Worm (Caenorhabditis elegans) whole organism, late embryonic: ENCODE results near the gene Y48E1C.4.
A peak's percentile ranks its signal among the peaks of the same experiment; 100 is the strongest.

ENCODE experiments used
- K02D7.2 ChIP-seq: sonication (generic microtip); optimal IDR thresholded peaks from 2 replicates; lab custom pipeline; 2017; ENCODE audit warnings: mild to moderate bottlenecking, missing genetic modification characterization, missing compliant biosample characterization
- Y22D7AL.16 ChIP-seq: sonication (generic microtip); optimal IDR thresholded peaks from 2 replicates; lab custom pipeline; 2016; ENCODE audit warnings: missing genetic modification characterization, missing compliant biosample characterization
- ceh-18 ChIP-seq: sonication (generic microtip); optimal IDR thresholded peaks from 2 replicates; lab custom pipeline; 2016; ENCODE audit warnings: missing genetic modification characterization, missing compliant biosample characterization
- ceh-19 ChIP-seq: fragments of 200-800 bp; sonication (Bioruptor generic); optimal IDR thresholded peaks from 2 replicates; lab custom pipeline; 2018; ENCODE audit warnings: mild to moderate bottlenecking, missing genetic modification characterization, missing compliant biosample characterization
- ceh-2 ChIP-seq: sonication (generic microtip); optimal IDR thresholded peaks from 2 replicates; lab custom pipeline; 2016; ENCODE audit warnings: missing genotype, missing genetic modification characterization, missing compliant biosample characterization
- ceh-22 ChIP-seq: sonication (generic microtip); optimal IDR thresholded peaks from 2 replicates; lab custom pipeline; 2017; ENCODE audit warnings: missing biosample characterization, missing genetic modification characterization
- ceh-30 ChIP-seq: fragments of 150-350 bp; optimal IDR thresholded peaks from 2 replicates; lab custom pipeline; 2014; ENCODE audit warnings: missing biosample characterization, missing genetic modification characterization
- ceh-31 ChIP-seq: sonication (generic microtip); optimal IDR thresholded peaks from 2 replicates; lab custom pipeline; 2016; ENCODE audit warnings: missing genetic modification characterization, missing compliant biosample characterization
- ceh-34 ChIP-seq: sonication (generic microtip); optimal IDR thresholded peaks from 2 replicates; lab custom pipeline; 2016; ENCODE audit warnings: mild to moderate bottlenecking, missing genetic modification characterization, missing compliant biosample characterization
- ceh-48 ChIP-seq: sonication (generic microtip); optimal IDR thresholded peaks from 2 replicates; lab custom pipeline; 2016; ENCODE audit warnings: missing genetic modification characterization, inconsistent platforms, missing compliant biosample characterization
- dmd-4 ChIP-seq: sonication (generic microtip); optimal IDR thresholded peaks from 2 replicates; lab custom pipeline; 2016; ENCODE audit warnings: borderline replicate concordance, missing genetic modification characterization, missing compliant biosample characterization
- elt-2 ChIP-seq: sonication (generic microtip); optimal IDR thresholded peaks from 2 replicates; lab custom pipeline; 2016; ENCODE audit warnings: missing genetic modification reagents, missing genetic modification characterization, missing compliant biosample characterization
- elt-4 ChIP-seq: sonication (generic microtip); optimal IDR thresholded peaks from 2 replicates; lab custom pipeline; 2016; ENCODE audit warnings: missing genetic modification characterization, missing compliant biosample characterization
- ets-4 ChIP-seq: sonication (generic microtip); optimal IDR thresholded peaks from 2 replicates; lab custom pipeline; 2016; ENCODE audit warnings: missing genetic modification characterization, missing compliant biosample characterization
- eyg-1 ChIP-seq: sonication (generic microtip); optimal IDR thresholded peaks from 2 replicates; lab custom pipeline; 2016; ENCODE audit warnings: missing genotype, missing genetic modification characterization, missing compliant biosample characterization
- fax-1 ChIP-seq: sonication (generic microtip); optimal IDR thresholded peaks from 2 replicates; lab custom pipeline; 2016; ENCODE audit warnings: missing genotype, missing genetic modification characterization, missing compliant biosample characterization
- fkh-10 ChIP-seq: fragments of 150-350 bp; optimal IDR thresholded peaks from 2 replicates; lab custom pipeline; 2014; ENCODE audit warnings: missing biosample characterization, missing genetic modification reagents, missing genetic modification characterization
- gmeb-2 ChIP-seq: sonication (generic microtip); optimal IDR thresholded peaks from 2 replicates; lab custom pipeline; 2016; ENCODE audit warnings: missing genetic modification characterization, inconsistent platforms, missing compliant biosample characterization
- hlh-8 ChIP-seq: sonication (generic microtip); optimal IDR thresholded peaks from 2 replicates; lab custom pipeline; 2016; ENCODE audit warnings: missing genotype, missing genetic modification characterization, missing compliant biosample characterization
- lin-11 ChIP-seq: fragments of 200-800 bp; sonication (Bioruptor generic); optimal IDR thresholded peaks from 2 replicates; lab custom pipeline; 2018; ENCODE audit warnings: mild to moderate bottlenecking, missing genetic modification characterization, missing compliant biosample characterization
- madf-2 ChIP-seq: sonication (generic microtip); optimal IDR thresholded peaks from 2 replicates; lab custom pipeline; 2017; ENCODE audit warnings: missing genetic modification characterization, missing compliant biosample characterization
- mec-3 ChIP-seq: sonication (generic microtip); optimal IDR thresholded peaks from 2 replicates; lab custom pipeline; 2016; ENCODE audit warnings: borderline replicate concordance, missing genetic modification characterization, missing compliant biosample characterization
- nfya-1 ChIP-seq: sonication (generic microtip); optimal IDR thresholded peaks from 2 replicates; lab custom pipeline; 2017; ENCODE audit warnings: missing genetic modification characterization, mild to moderate bottlenecking, missing compliant biosample characterization, antibody characterized with exemption, moderate library complexity
- nhr-11 ChIP-seq: fragments of 150-350 bp; optimal IDR thresholded peaks from 2 replicates; lab custom pipeline; 2014; ENCODE audit warnings: missing biosample characterization, missing genetic modification characterization
- nhr-232 ChIP-seq: sonication (generic microtip); optimal IDR thresholded peaks from 2 replicates; lab custom pipeline; 2016; ENCODE audit warnings: missing genetic modification characterization, missing compliant biosample characterization
- npax-4 ChIP-seq: sonication (generic microtip); optimal IDR thresholded peaks from 2 replicates; lab custom pipeline; 2016; ENCODE audit warnings: missing genetic modification characterization, missing compliant biosample characterization
- odd-2 ChIP-seq: sonication (generic microtip); optimal IDR thresholded peaks from 2 replicates; lab custom pipeline; 2017; ENCODE audit warnings: antibody characterized with exemption, mild to moderate bottlenecking, missing genetic modification characterization, missing compliant biosample characterization
- pag-3 ChIP-seq: sonication (generic microtip); optimal IDR thresholded peaks from 2 replicates; lab custom pipeline; 2016; ENCODE audit warnings: missing compliant biosample characterization, missing genetic modification characterization, borderline replicate concordance
- pax-1 ChIP-seq: fragments of 150-350 bp; optimal IDR thresholded peaks from 2 replicates; lab custom pipeline; 2014; ENCODE audit warnings: missing biosample characterization, missing genetic modification characterization
- pha-4 ChIP-seq: fragments of 150-350 bp; optimal IDR thresholded peaks from 2 replicates; lab custom pipeline; 2018; ENCODE audit warnings: missing biosample characterization, missing genetic modification reagents, missing genetic modification characterization
- pros-1 ChIP-seq: fragments of 150-350 bp; optimal IDR thresholded peaks from 2 replicates; lab custom pipeline; 2014; ENCODE audit warnings: missing biosample characterization, missing genetic modification reagents, missing genetic modification characterization
- rnt-1 ChIP-seq: sonication (generic microtip); optimal IDR thresholded peaks from 2 replicates; lab custom pipeline; 2016; ENCODE audit warnings: missing genetic modification characterization, missing compliant biosample characterization
- sdc-2 ChIP-seq: sonication (generic microtip); optimal IDR thresholded peaks from 2 replicates; lab custom pipeline; 2016; ENCODE audit warnings: missing genotype, missing genetic modification characterization, missing compliant biosample characterization
- sox-2 ChIP-seq: fragments of 200-800 bp; sonication (Bioruptor generic); IDR thresholded peaks from 2 replicates; pipeline ENCODE4 v1.3.6; 2022; ENCODE audit warnings: missing genetic modification reagents, missing genetic modification characterization, missing compliant biosample characterization
- sox-4 ChIP-seq: sonication (generic microtip); optimal IDR thresholded peaks from 2 replicates; lab custom pipeline; 2017; ENCODE audit warnings: mild to moderate bottlenecking, missing genetic modification characterization, inconsistent platforms, missing compliant biosample characterization
- ttx-3 ChIP-seq: sonication (generic microtip); optimal IDR thresholded peaks from 2 replicates; lab custom pipeline; 2016; ENCODE audit warnings: missing genetic modification reagents, missing genetic modification characterization, missing compliant biosample characterization
- unc-55 ChIP-seq: sonication (generic microtip); optimal IDR thresholded peaks from 2 replicates; lab custom pipeline; 2017; ENCODE audit warnings: missing biosample characterization, missing genetic modification reagents, missing genetic modification characterization
- unc-86 ChIP-seq: sonication (generic microtip); optimal IDR thresholded peaks from 2 replicates; lab custom pipeline; 2016; ENCODE audit warnings: missing genetic modification characterization, missing compliant biosample characterization
- zip-5 ChIP-seq: sonication (generic microtip); optimal IDR thresholded peaks from 2 replicates; lab custom pipeline; 2016; ENCODE audit warnings: missing genetic modification characterization, missing compliant biosample characterization
- ztf-16 ChIP-seq: sonication (generic microtip); optimal IDR thresholded peaks from 2 replicates; lab custom pipeline; 2017; ENCODE audit warnings: missing genetic modification characterization, missing compliant biosample characterization

Gene Y48E1C.4

DNA sequence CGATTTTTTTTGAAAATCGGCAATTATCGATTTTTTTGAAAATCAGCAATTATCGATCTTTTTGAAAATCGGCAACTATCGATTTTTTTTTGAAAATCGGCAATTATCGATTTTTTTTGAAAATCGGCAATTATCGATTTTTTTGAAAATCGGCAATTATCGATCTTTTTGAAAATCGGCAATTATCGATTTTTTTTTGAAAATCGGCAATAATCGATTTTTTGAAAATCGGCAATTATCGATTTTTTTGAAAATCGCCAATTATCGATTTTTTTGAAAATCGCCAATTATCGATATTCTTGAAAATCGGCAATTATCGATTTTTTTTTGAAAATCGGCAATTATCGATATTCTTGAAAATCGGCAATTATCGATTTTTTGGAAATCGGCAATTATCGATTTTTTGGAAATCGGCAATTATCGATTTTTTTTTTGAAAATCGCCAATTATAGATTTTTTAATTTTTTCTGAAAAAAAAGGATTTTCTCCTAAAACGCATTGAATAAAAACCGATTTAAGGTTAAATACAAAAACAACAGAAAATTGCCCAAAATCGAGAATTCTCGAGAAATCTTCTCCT, 19.1 kb downstream of the Y48E1C.4 start:
- TF ChIP-seq ceh-48 (tag; lab: Kevin White, UChicago) = peak; percentile 90
- TF ChIP-seq dmd-4 (tag; lab: Kevin White, UChicago) = no peak
- no peak for TF ChIP-seq elt-4 (tag; lab: Kevin White, UChicago)
- no peak for TF ChIP-seq nhr-11

DNA sequence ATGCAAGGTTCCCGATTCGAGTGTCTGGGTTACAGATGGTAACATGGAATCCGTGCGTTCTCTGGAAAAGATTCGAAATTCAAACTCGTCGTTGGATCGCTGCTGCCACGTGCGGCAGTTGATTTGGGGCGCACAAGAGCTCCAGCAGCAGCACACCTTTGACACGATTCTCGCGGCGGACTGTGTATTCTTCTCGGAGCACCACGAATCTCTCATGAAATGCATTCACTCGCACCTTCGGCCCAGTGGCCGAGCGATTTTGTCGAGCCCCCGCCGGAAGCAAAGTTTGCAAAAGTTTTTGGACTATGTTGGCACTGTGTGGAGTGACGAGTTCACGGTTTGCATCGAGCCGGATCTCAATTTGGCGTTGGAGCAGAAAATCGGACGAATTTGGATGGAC, 20.1 kb downstream of the Y48E1C.4 start:
- TF ChIP-seq lin-11 (tag; lab: Kevin White, UChicago) (no peak), ets-4 (tag; lab: Kevin White, UChicago) (no peak), gmeb-2 (tag; lab: Kevin White, UChicago) (no peak), fkh-10 (no peak), mec-3 (tag; lab: Kevin White, UChicago) (no peak), Y22D7AL.16 (no peak), ceh-22 (tag; lab: Kevin White, UChicago) (no peak), ztf-16 (tag; lab: Kevin White, UChicago) (no peak), nhr-232 (no peak), pros-1 (no peak), fax-1 (tag; lab: Kevin White, UChicago) (no peak), ceh-19 (GFP tag; lab: Kevin White, UChicago) (no peak), ceh-31 (tag; lab: Kevin White, UChicago) (no peak)

DNA sequence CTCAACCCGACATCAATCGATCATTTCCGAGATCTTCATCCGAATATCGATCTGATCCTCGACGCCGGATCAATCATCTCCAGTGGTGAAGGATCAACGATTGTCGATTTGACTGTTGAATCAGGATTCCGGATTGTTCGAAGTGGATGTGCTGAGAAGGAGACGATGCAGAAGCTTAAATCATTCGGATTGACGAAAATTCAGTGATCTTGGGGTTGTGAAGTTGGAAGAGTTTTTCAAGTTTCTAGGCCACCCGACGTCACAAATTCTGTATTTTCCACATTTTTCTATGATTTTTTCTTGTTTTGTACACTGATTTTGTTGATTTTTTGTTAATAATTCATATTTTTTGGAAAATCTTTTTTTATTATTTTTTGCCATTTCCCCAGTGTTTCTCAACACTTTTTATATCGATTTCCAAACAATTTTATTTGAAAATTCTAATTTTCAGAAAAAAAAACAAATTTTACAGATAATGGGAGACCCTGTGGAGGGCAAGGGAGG, 22.0 kb downstream of the Y48E1C.4 start, which contains the start of gene Y48E1C.1:
Gene Y48E1C.1, plus strand, starts transcription at position 454 of the 504 bp plus-strand sequence.
- TF ChIP-seq ceh-2 (no peak), ceh-18 (no peak), gmeb-2 (tag; lab: Kevin White, UChicago) (no peak), ttx-3 (tag; lab: Kevin White, UChicago) (no peak), sdc-2 (tag; lab: Kevin White, UChicago) (no peak), ceh-31 (tag; lab: Kevin White, UChicago) (no peak), pag-3 (tag; lab: Kevin White, UChicago) (no peak), odd-2 (tag; lab: Kevin White, UChicago) (no peak), nfya-1 (tag; lab: Kevin White, UChicago) (no peak), sox-4 (tag; lab: Kevin White, UChicago) (no peak), sox-2 (no peak), K02D7.2 (no peak)

DNA sequence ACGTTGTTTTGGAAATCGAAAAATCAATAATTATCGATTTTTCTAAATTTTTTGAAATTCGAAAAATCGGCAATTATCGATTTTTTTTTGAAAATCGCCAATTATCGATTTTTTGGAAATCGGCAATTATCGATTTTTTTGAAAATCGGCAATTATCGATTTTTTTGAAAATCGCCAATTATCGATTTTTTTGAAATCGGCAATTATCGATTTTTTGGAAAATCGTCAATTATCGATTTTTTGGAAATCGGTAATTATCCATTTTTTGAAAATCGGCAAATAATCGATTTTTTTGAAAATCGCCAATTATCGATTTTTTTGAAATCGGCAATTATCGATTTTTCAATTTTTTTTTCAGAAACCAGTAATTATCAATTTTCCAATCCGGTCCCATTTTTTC, 22.5 kb downstream of the Y48E1C.4 start:
- no peak for TF ChIP-seq sox-4 (tag; lab: Kevin White, UChicago)
- peak; percentile 91 for TF ChIP-seq ceh-48 (tag; lab: Kevin White, UChicago)

DNA sequence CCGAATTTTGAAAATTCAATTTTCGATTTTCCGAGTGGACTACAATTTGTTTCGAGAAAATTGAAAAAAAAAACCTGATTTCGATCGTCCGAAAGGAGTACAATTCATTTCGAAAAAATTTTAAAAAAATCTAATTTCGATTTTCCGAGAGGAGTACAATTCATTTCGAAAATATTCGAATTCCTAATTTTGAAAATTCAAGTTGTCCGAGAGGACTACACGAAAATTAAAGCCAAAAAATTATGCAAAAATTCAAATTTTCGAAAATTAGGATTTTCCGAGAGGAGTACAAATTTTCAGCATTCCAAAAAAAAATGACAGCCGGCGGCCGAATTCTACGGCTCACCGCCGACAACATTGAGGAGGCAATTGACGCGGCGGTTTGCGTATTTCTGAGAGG, 24.3 kb downstream of the Y48E1C.4 start, which contains the start of gene Y48C3A.18:
Gene Y48C3A.18, plus strand, starts transcription at position 301 of the 400 bp plus-strand sequence.
- TF ChIP-seq elt-2 (tag; lab: Kevin White, UChicago) = no peak
- TF ChIP-seq unc-55 (GFP tag; lab: Kevin White, UChicago) = no peak
- TF ChIP-seq lin-11 (tag; lab: Kevin White, UChicago) = no peak
- no peak for TF ChIP-seq eyg-1
- TF ChIP-seq ceh-22 (tag; lab: Kevin White, UChicago) = no peak
- TF ChIP-seq elt-4 (tag; lab: Kevin White, UChicago) = no peak
- no peak for TF ChIP-seq madf-2 (tag; lab: Kevin White, UChicago)
- TF ChIP-seq pha-4 (tag; lab: Kevin White, UChicago) = no peak
- no peak for TF ChIP-seq ceh-34 (tag; lab: Kevin White, UChicago)
- TF ChIP-seq rnt-1 (tag; lab: Kevin White, UChicago) = no peak
- no peak for TF ChIP-seq zip-5 (tag; lab: Kevin White, UChicago)
- no peak for TF ChIP-seq pax-1 (tag; lab: Kevin White, UChicago)
- TF ChIP-seq unc-86 (tag; lab: Kevin White, UChicago) = no peak
- no peak for TF ChIP-seq npax-4
- TF ChIP-seq hlh-8 = no peak
- no peak for TF ChIP-seq ceh-30 (tag; lab: Kevin White, UChicago)
- TF ChIP-seq ceh-18 = no peak
